Fruit fly (Drosophila melanogaster) whole organism, prepupa: Measurements from ENCODE around the gene Tmx3.

Experiments used
- Blimp-1 ChIP-seq: fragments of 200-800 bp; sonication (Bioruptor generic); optimal IDR thresholded peaks from 3 replicates; lab custom pipeline; 2017; ENCODE audit warnings: missing biosample characterization, missing genetic modification characterization, mild to moderate bottlenecking, moderate library complexity, missing genetic modification reagents
- CG10631 ChIP-seq: fragments of 200-800 bp; sonication (Bioruptor generic); optimal IDR thresholded peaks from 2 replicates; lab custom pipeline; 2016; ENCODE audit warnings: missing biosample characterization, missing genetic modification characterization
- CG10669 ChIP-seq: fragments of 200-800 bp; sonication (Bioruptor generic); optimal IDR thresholded peaks from 3 replicates; lab custom pipeline; 2018; ENCODE audit warnings: missing biosample characterization, mild to moderate bottlenecking, missing genetic modification characterization, moderate library complexity
- CG11294 ChIP-seq: fragments of 200-800 bp; sonication (Bioruptor generic); IDR thresholded peaks from 2 replicates; pipeline ENCODE4 v1.3.6; 2022; ENCODE audit warnings: missing biosample characterization, missing genetic modification characterization
- CG11762 ChIP-seq: fragments of 200-800 bp; sonication (Bioruptor generic); optimal IDR thresholded peaks from 3 replicates; lab custom pipeline; 2016; ENCODE audit warnings: missing biosample characterization, missing genetic modification characterization; ENCODE audit not compliant: insufficient read depth
- CG11902 ChIP-seq: fragments of 200-800 bp; sonication (Bioruptor generic); optimal IDR thresholded peaks from 3 replicates; lab custom pipeline; 2016; ENCODE audit warnings: missing biosample characterization, missing genetic modification characterization
- CG15336 ChIP-seq: fragments of 200-800 bp; sonication (Bioruptor generic); IDR thresholded peaks from 2 replicates; pipeline ENCODE4 v1.3.6; 2022; ENCODE audit warnings: missing biosample characterization, missing genetic modification characterization
- CG1621 ChIP-seq: fragments of 200-800 bp; sonication (Bioruptor generic); optimal IDR thresholded peaks from 3 replicates; lab custom pipeline; 2018; ENCODE audit warnings: missing biosample characterization, mild to moderate bottlenecking, missing genetic modification characterization
- CG16779 ChIP-seq: fragments of 200-800 bp; sonication (Bioruptor generic); optimal IDR thresholded peaks from 3 replicates; lab custom pipeline; 2017; ENCODE audit warnings: missing biosample characterization, mild to moderate bottlenecking, missing genetic modification characterization
- CG3032 ChIP-seq: fragments of 200-800 bp; optimal IDR thresholded peaks from 2 replicates; lab custom pipeline; 2019; ENCODE audit warnings: missing biosample characterization, mild to moderate bottlenecking, missing genetic modification characterization, moderate library complexity
- CG31627 ChIP-seq: fragments of 200-800 bp; sonication (Bioruptor generic); optimal IDR thresholded peaks from 3 replicates; lab custom pipeline; 2016; ENCODE audit warnings: missing biosample characterization, missing genetic modification characterization
- CG34406 ChIP-seq: fragments of 200-800 bp; sonication (Bioruptor generic); optimal IDR thresholded peaks from 3 replicates; lab custom pipeline; 2016; ENCODE audit warnings: missing biosample characterization, missing genetic modification characterization
- CG3919 ChIP-seq: fragments of 200-800 bp; sonication (Bioruptor generic); optimal IDR thresholded peaks from 3 replicates; lab custom pipeline; 2016; ENCODE audit warnings: missing biosample characterization, missing genetic modification characterization
- CG4318 ChIP-seq: fragments of 200-800 bp; sonication (Bioruptor generic); optimal IDR thresholded peaks from 3 replicates; lab custom pipeline; 2017; ENCODE audit warnings: missing biosample characterization, mild to moderate bottlenecking, missing genetic modification characterization
- CG6163 ChIP-seq: fragments of 200-800 bp; sonication (Bioruptor generic); IDR thresholded peaks from 3 replicates; pipeline ENCODE4 v1.3.6; 2022; ENCODE audit warnings: missing biosample characterization, missing genetic modification characterization
- CG6276 ChIP-seq: fragments of 200-800 bp; sonication (Bioruptor generic); optimal IDR thresholded peaks from 2 replicates; lab custom pipeline; 2017; ENCODE audit warnings: missing biosample characterization, mild to moderate bottlenecking, missing genetic modification characterization
- CG6792 ChIP-seq: fragments of 200-800 bp; sonication (Bioruptor generic); optimal IDR thresholded peaks from 3 replicates; lab custom pipeline; 2016; ENCODE audit warnings: missing biosample characterization, missing genetic modification characterization
- CG6808 ChIP-seq: fragments of 200-800 bp; sonication (Bioruptor generic); optimal IDR thresholded peaks from 3 replicates; lab custom pipeline; 2017; ENCODE audit warnings: missing biosample characterization, missing genetic modification characterization, mild to moderate bottlenecking, moderate library complexity, missing genetic modification reagents
- CG6854 ChIP-seq: fragments of 200-800 bp; sonication (Bioruptor generic); optimal IDR thresholded peaks from 2 replicates; lab custom pipeline; 2017; ENCODE audit warnings: missing biosample characterization, mild to moderate bottlenecking, missing genetic modification characterization
- CG7368 ChIP-seq: fragments of 200-800 bp; sonication (Bioruptor generic); optimal IDR thresholded peaks from 3 replicates; lab custom pipeline; 2016; ENCODE audit warnings: missing biosample characterization, missing genetic modification characterization
- CG8119 ChIP-seq: fragments of 200-800 bp; sonication (Bioruptor generic); IDR thresholded peaks from 3 replicates; pipeline ENCODE4 v1.3.6; 2022; ENCODE audit warnings: missing biosample characterization, missing genetic modification characterization
- CG8319 ChIP-seq: fragments of 200-800 bp; sonication (Bioruptor generic); optimal IDR thresholded peaks from 3 replicates; lab custom pipeline; 2016; ENCODE audit warnings: missing biosample characterization, missing genetic modification characterization
- CG9139 ChIP-seq: fragments of 200-800 bp; sonication (Bioruptor generic); optimal IDR thresholded peaks from 3 replicates; lab custom pipeline; 2017; ENCODE audit warnings: missing biosample characterization, mild to moderate bottlenecking, missing genetic modification characterization
- Eip75B ChIP-seq: fragments of 200-800 bp; sonication (Bioruptor generic); optimal IDR thresholded peaks from 3 replicates; lab custom pipeline; 2016; ENCODE audit warnings: missing biosample characterization, missing genetic modification characterization
- Eip78C ChIP-seq: fragments of 200-800 bp; sonication (Bioruptor generic); peaks from one replicate; lab custom pipeline; 2016; ENCODE audit warnings: missing biosample characterization, missing genetic modification characterization
- Eip93F ChIP-seq: fragments of 200-800 bp; sonication (Bioruptor generic); optimal IDR thresholded peaks from 2 replicates; lab custom pipeline; 2016; ENCODE audit warnings: missing biosample characterization, mild to moderate bottlenecking, missing genetic modification characterization
- Ets21C ChIP-seq: fragments of 200-800 bp; sonication (Bioruptor generic); optimal IDR thresholded peaks from 3 replicates; lab custom pipeline; 2016; ENCODE audit warnings: missing biosample characterization, missing genetic modification characterization
- Hr38 ChIP-seq: sonication (Bioruptor generic); optimal IDR thresholded peaks from 2 replicates; lab custom pipeline; 2016; ENCODE audit warnings: missing biosample characterization, missing genetic modification characterization
- Hr4 ChIP-seq: fragments of 200-800 bp; sonication (Bioruptor generic); optimal IDR thresholded peaks from 3 replicates; lab custom pipeline; 2016; ENCODE audit warnings: missing biosample characterization, missing genetic modification characterization
- Lpt ChIP-seq: fragments of 200-800 bp; sonication (Bioruptor generic); optimal IDR thresholded peaks from 3 replicates; lab custom pipeline; 2016; ENCODE audit warnings: missing biosample characterization, missing genetic modification characterization
- OdsH ChIP-seq: fragments of 200-800 bp; sonication (Bioruptor generic); optimal IDR thresholded peaks from 3 replicates; lab custom pipeline; 2016; ENCODE audit warnings: missing biosample characterization, missing genetic modification characterization
- Smox ChIP-seq: fragments of 200-800 bp; sonication (Bioruptor generic); optimal IDR thresholded peaks from 3 replicates; lab custom pipeline; 2016; ENCODE audit warnings: missing biosample characterization, missing genetic modification characterization
- Sox102F ChIP-seq: fragments of 200-800 bp; sonication (Bioruptor generic); optimal IDR thresholded peaks from 2 replicates; lab custom pipeline; 2016; ENCODE audit warnings: missing biosample characterization, mild to moderate bottlenecking, missing genetic modification characterization
- Sox14 ChIP-seq: fragments of 200-800 bp; sonication (Bioruptor generic); optimal IDR thresholded peaks from 3 replicates; lab custom pipeline; 2016; ENCODE audit warnings: missing biosample characterization, missing genetic modification characterization
- Sox15 ChIP-seq: fragments of 200-800 bp; sonication (Bioruptor generic); optimal IDR thresholded peaks from 3 replicates; lab custom pipeline; 2016; ENCODE audit warnings: missing biosample characterization, missing genetic modification characterization
- achi ChIP-seq: fragments of 200-800 bp; sonication (Bioruptor generic); optimal IDR thresholded peaks from 3 replicates; lab custom pipeline; 2016; ENCODE audit warnings: missing biosample characterization, missing genetic modification characterization
- acj6 ChIP-seq: fragments of 200-800 bp; sonication (Bioruptor generic); optimal IDR thresholded peaks from 3 replicates; lab custom pipeline; 2016; ENCODE audit warnings: missing biosample characterization, missing genetic modification characterization
- cyc ChIP-seq: fragments of 200-800 bp; sonication (Bioruptor generic); optimal IDR thresholded peaks from 3 replicates; lab custom pipeline; 2016; ENCODE audit warnings: missing biosample characterization, missing genetic modification characterization
- dac ChIP-seq: fragments of 200-800 bp; sonication (Bioruptor generic); optimal IDR thresholded peaks from 2 replicates; lab custom pipeline; 2017; ENCODE audit warnings: missing biosample characterization, mild to moderate bottlenecking, missing genetic modification characterization
- dsx ChIP-seq: fragments of 200-800 bp; optimal IDR thresholded peaks from 3 replicates; lab custom pipeline; 2019; ENCODE audit warnings: missing biosample characterization, mild to moderate bottlenecking, missing genetic modification characterization, moderate library complexity; ENCODE audit not compliant: poor library complexity, severe bottlenecking
- eg ChIP-seq: fragments of 200-800 bp; sonication (Bioruptor generic); IDR thresholded peaks from 3 replicates; pipeline ENCODE4 v1.3.6; 2022; ENCODE audit warnings: missing biosample characterization, missing genetic modification characterization
- esn ChIP-seq: fragments of 200-800 bp; sonication (Bioruptor generic); optimal IDR thresholded peaks from 2 replicates; lab custom pipeline; 2016; ENCODE audit warnings: missing biosample characterization, mild to moderate bottlenecking, missing genetic modification characterization, moderate library complexity
- fd59A ChIP-seq: fragments of 200-800 bp; sonication (Bioruptor generic); optimal IDR thresholded peaks from 2 replicates; lab custom pipeline; 2017; ENCODE audit warnings: missing biosample characterization, mild to moderate bottlenecking, missing genetic modification characterization, missing genetic modification reagents
- fkh ChIP-seq: fragments of 200-800 bp; sonication (Bioruptor generic); optimal IDR thresholded peaks from 3 replicates; lab custom pipeline; 2017; ENCODE audit warnings: missing biosample characterization, mild to moderate bottlenecking, missing genetic modification characterization, moderate library complexity
- lz ChIP-seq: fragments of 200-800 bp; sonication (Bioruptor generic); optimal IDR thresholded peaks from 3 replicates; lab custom pipeline; 2016; ENCODE audit warnings: missing biosample characterization, missing genetic modification characterization
- pdm3 ChIP-seq: fragments of 200-800 bp; sonication (Bioruptor generic); optimal IDR thresholded peaks from 3 replicates; lab custom pipeline; 2016; ENCODE audit warnings: missing biosample characterization, missing genetic modification characterization
- salr ChIP-seq, 2 experiments: fragments of 200-800 bp; sonication (Bioruptor generic); optimal IDR thresholded peaks; 3 replicates each; lab custom pipeline; 2016 to 2018; ENCODE audit warnings: missing biosample characterization in 2 of 2, missing genetic modification characterization in 2 of 2, mild to moderate bottlenecking in 1 of 2
- spab ChIP-seq: fragments of 200-800 bp; sonication (Bioruptor generic); optimal IDR thresholded peaks from 2 replicates; lab custom pipeline; 2017; ENCODE audit warnings: missing biosample characterization, mild to moderate bottlenecking, missing genetic modification characterization, missing genetic modification reagents
- ss ChIP-seq, 2 experiments: fragments of 200-800 bp; sonication (Bioruptor generic); optimal IDR thresholded peaks; 2 replicates in 1 of 2; 3 replicates in 1 of 2; lab custom pipeline; 2017 to 2018; ENCODE audit warnings: mild to moderate bottlenecking in 2 of 2, missing biosample characterization in 2 of 2, missing genetic modification characterization in 2 of 2, moderate library complexity in 1 of 2
- svp ChIP-seq: fragments of 200-800 bp; sonication (Bioruptor generic); peaks from one replicate; lab custom pipeline; 2016; ENCODE audit warnings: missing biosample characterization, missing genetic modification characterization
- vri ChIP-seq: fragments of 200-800 bp; sonication (Bioruptor generic); optimal IDR thresholded peaks from 3 replicates; lab custom pipeline; 2016; ENCODE audit warnings: missing biosample characterization, mild to moderate bottlenecking, missing genetic modification characterization

The Tmx3 gene

dm6 chr3L:16268106-16268733 lies 39.3 kb downstream of the Tmx3 start, which contains the start of gene CG4950:
Gene CG4950 (minus strand): TSS chr3L:16268156.
- TF ChIP-seq vri: no peak
- no peak for TF ChIP-seq Ets21C (GFP tag; lab: Kevin White, UChicago)
- TF ChIP-seq Eip75B (GFP tag; lab: Kevin White, UChicago): peak; percentile 39
- peak; percentile 32 for TF ChIP-seq Sox15 (GFP tag; lab: Kevin White, UChicago)
- TF ChIP-seq CG6792 (GFP tag; lab: Kevin White, UChicago): peak; percentile 26
- TF ChIP-seq eg (GFP tag; lab: Robert Waterston, UW): no peak
- no peak for TF ChIP-seq Blimp-1 (GFP tag; lab: Kevin White, UChicago)
- TF ChIP-seq CG15336 (GFP tag; lab: Robert Waterston, UW): 0 out of 2 replicates have a peak, but pooled peaks have one; percentile 22
- peak; percentile 50 for TF ChIP-seq spab (GFP tag; lab: Kevin White, UChicago)
- TF ChIP-seq Eip93F: no peak
- peak; percentile 2 for TF ChIP-seq CG9139 (GFP tag; lab: Kevin White, UChicago)
- TF ChIP-seq CG3032: peak; percentile 69
- no peak for TF ChIP-seq CG4318
- TF ChIP-seq CG31627: peak; percentile 8
- 0 out of 3 replicates have a peak, but pooled peaks have one; percentile 20 for TF ChIP-seq CG6163 (GFP tag; lab: Robert Waterston, UW)
- TF ChIP-seq CG11902 (GFP tag; lab: Kevin White, UChicago): no peak
- TF ChIP-seq CG34406: peak; percentile 25
- TF ChIP-seq CG6276 (GFP tag; lab: Kevin White, UChicago): peak; percentile 25
- TF ChIP-seq Hr4 (GFP tag; lab: Kevin White, UChicago): peak; percentile 18
- peak; percentile 11 for TF ChIP-seq Smox (GFP tag; lab: Kevin White, UChicago)
- TF ChIP-seq Hr38 (GFP tag; lab: Kevin White, UChicago): no peak
- TF ChIP-seq CG11294 (GFP tag; lab: Robert Waterston, UW): no peak
- TF ChIP-seq acj6: peak; percentile 8
- peak; percentile 52 for TF ChIP-seq dsx (GFP tag; lab: Kevin White, UChicago)
- TF ChIP-seq CG7368 (GFP tag; lab: Kevin White, UChicago): no peak
- peak; percentile 19 for TF ChIP-seq lz
- TF ChIP-seq salr (GFP tag; optimal IDR thresholded peaks at IDR 0.05; lab: Kevin White, UChicago): no peak
- no peak for TF ChIP-seq Lpt (GFP tag; lab: Kevin White, UChicago)
- TF ChIP-seq fd59A: peak; percentile 33
- TF ChIP-seq ss (GFP tag; optimal IDR thresholded peaks at IDR 0.05; lab: Kevin White, UChicago): peak; percentile 18 to 61
- peak; percentile 44 for TF ChIP-seq Sox14 (GFP tag; lab: Kevin White, UChicago)
- TF ChIP-seq Eip78C (GFP tag; lab: Kevin White, UChicago): peak; percentile 87
- TF ChIP-seq CG6854 (GFP tag; lab: Kevin White, UChicago): no peak
- no peak for TF ChIP-seq fkh
- no peak for TF ChIP-seq esn (GFP tag; lab: Kevin White, UChicago)
- TF ChIP-seq CG16779 (tag; lab: Kevin White, UChicago): peak; percentile 15
- peak; percentile 41 for TF ChIP-seq CG6808 (GFP tag; lab: Kevin White, UChicago)
- peak; percentile 56 for TF ChIP-seq CG10669 (GFP tag; lab: Kevin White, UChicago)
- peak; percentile 20; the same call in 1 of the 3 replicates for TF ChIP-seq CG8119 (GFP tag; lab: Robert Waterston, UW)
- TF ChIP-seq Sox102F: no peak
- peak; percentile 47 for TF ChIP-seq pdm3 (GFP tag; lab: Kevin White, UChicago)
- no peak for TF ChIP-seq CG10631
- peak; percentile 34 for TF ChIP-seq OdsH (GFP tag; lab: Kevin White, UChicago)
- TF ChIP-seq CG8319 (GFP tag; lab: Kevin White, UChicago): no peak
- no peak for TF ChIP-seq CG11762 (GFP tag; lab: Kevin White, UChicago)
- TF ChIP-seq svp: peak; percentile 74
- TF ChIP-seq CG3919 (GFP tag; lab: Kevin White, UChicago): peak; percentile 29
- TF ChIP-seq achi (GFP tag; lab: Kevin White, UChicago): peak; percentile 31
- no peak for TF ChIP-seq dac (GFP tag; lab: Kevin White, UChicago)
- TF ChIP-seq CG1621 (tag; lab: Kevin White, UChicago): no peak
- no peak for TF ChIP-seq cyc (GFP tag; lab: Kevin White, UChicago)
